Fruit fly (Drosophila melanogaster) whole organism, pupa: ENCODE measurements around the gene CG11590.

Source experiments
- CG10348 ChIP-seq: fragments of 200-800 bp; sonication (Bioruptor generic); IDR thresholded peaks from 2 replicates; pipeline ENCODE4 v1.3.6; 2022; ENCODE audit warnings: missing biosample characterization, missing genetic modification characterization
- CG12605 ChIP-seq: fragments of 200-800 bp; sonication (Bioruptor generic); IDR thresholded peaks from 2 replicates; pipeline ENCODE4 v1.3.6; 2022; ENCODE audit warnings: missing biosample characterization, missing genetic modification characterization
- CG13204 ChIP-seq: fragments of 200-800 bp; sonication (Bioruptor generic); optimal IDR thresholded peaks from 2 replicates; lab custom pipeline; 2018; ENCODE audit warnings: missing biosample characterization, mild to moderate bottlenecking, missing genetic modification characterization, moderate library complexity
- CG14655 ChIP-seq: fragments of 200-800 bp; sonication (Bioruptor generic); optimal IDR thresholded peaks from 3 replicates; lab custom pipeline; 2017; ENCODE audit warnings: mild to moderate bottlenecking, missing biosample characterization, missing genetic modification reagents, missing genetic modification characterization
- CG15710 ChIP-seq: fragments of 200-800 bp; sonication (Bioruptor generic); optimal IDR thresholded peaks from 2 replicates; lab custom pipeline; 2018; ENCODE audit warnings: missing biosample characterization, mild to moderate bottlenecking, missing genetic modification characterization, moderate library complexity
- CG17806 ChIP-seq: fragments of 200-800 bp; sonication (Bioruptor generic); optimal IDR thresholded peaks from 2 replicates; lab custom pipeline; 2018; ENCODE audit warnings: missing biosample characterization, mild to moderate bottlenecking, missing genetic modification characterization, moderate library complexity
- CG32121 ChIP-seq: fragments of 200-800 bp; sonication (Bioruptor generic); IDR thresholded peaks from 2 replicates; pipeline ENCODE4 v1.3.6; 2022; ENCODE audit warnings: missing biosample characterization, missing genetic modification characterization
- CG34367 ChIP-seq: fragments of 200-800 bp; sonication (Bioruptor generic); optimal IDR thresholded peaks from 2 replicates; lab custom pipeline; 2018; ENCODE audit warnings: missing biosample characterization, mild to moderate bottlenecking, missing genetic modification characterization
- CG4496 ChIP-seq: fragments of 200-800 bp; sonication (Bioruptor generic); IDR thresholded peaks from 3 replicates; pipeline ENCODE4 v1.3.6; 2022; ENCODE audit warnings: missing biosample characterization, missing genetic modification characterization
- CG8159 ChIP-seq: fragments of 200-800 bp; sonication (Bioruptor generic); optimal IDR thresholded peaks from 3 replicates; lab custom pipeline; 2018; ENCODE audit warnings: missing biosample characterization, mild to moderate bottlenecking, missing genetic modification characterization, moderate library complexity
- CG8301 ChIP-seq: fragments of 200-800 bp; sonication (Bioruptor generic); optimal IDR thresholded peaks from 2 replicates; lab custom pipeline; 2018; ENCODE audit warnings: missing biosample characterization, mild to moderate bottlenecking, missing genetic modification characterization
- CG9948 ChIP-seq: fragments of 200-800 bp; sonication (Bioruptor generic); optimal IDR thresholded peaks from 2 replicates; lab custom pipeline; 2018; ENCODE audit warnings: missing biosample characterization, mild to moderate bottlenecking, missing genetic modification characterization, moderate library complexity
- D1 ChIP-seq: fragments of 200-800 bp; sonication (Bioruptor generic); optimal IDR thresholded peaks from 2 replicates; lab custom pipeline; 2018; ENCODE audit warnings: missing biosample characterization, mild to moderate bottlenecking, missing genetic modification characterization, moderate library complexity
- EcR ChIP-seq: fragments of 200-800 bp; sonication (Bioruptor generic); optimal IDR thresholded peaks from 3 replicates; lab custom pipeline; 2019; ENCODE audit warnings: missing biosample characterization, missing genetic modification characterization, mild to moderate bottlenecking, moderate library complexity, missing genetic modification reagents
- Ets98B ChIP-seq: fragments of 200-800 bp; sonication (Bioruptor generic); IDR thresholded peaks from 2 replicates; pipeline ENCODE4 v1.3.6; 2022; ENCODE audit warnings: missing biosample characterization, missing genetic modification characterization
- Pif1A ChIP-seq: fragments of 200-800 bp; sonication (Bioruptor generic); optimal IDR thresholded peaks from 3 replicates; lab custom pipeline; 2016; ENCODE audit warnings: missing biosample characterization, missing genetic modification characterization
- Pif1B ChIP-seq: fragments of 200-800 bp; sonication (Bioruptor generic); optimal IDR thresholded peaks from 3 replicates; lab custom pipeline; 2016; ENCODE audit warnings: missing biosample characterization, missing genetic modification characterization
- Snoo ChIP-seq: fragments of 200-800 bp; sonication (Bioruptor generic); optimal IDR thresholded peaks from 3 replicates; lab custom pipeline; 2017; ENCODE audit warnings: missing biosample characterization, mild to moderate bottlenecking, missing genetic modification characterization, inconsistent platforms
- fd96Ca ChIP-seq: fragments of 200-800 bp; sonication (Bioruptor generic); IDR thresholded peaks from 3 replicates; pipeline ENCODE4 v1.3.6; 2022; ENCODE audit warnings: missing biosample characterization, missing genetic modification characterization
- gl ChIP-seq: fragments of 200-800 bp; sonication (Bioruptor generic); optimal IDR thresholded peaks from 2 replicates; lab custom pipeline; 2018; ENCODE audit warnings: missing biosample characterization, mild to moderate bottlenecking, missing genetic modification characterization
- rn ChIP-seq: fragments of 200-800 bp; sonication (Bioruptor generic); IDR thresholded peaks from 2 replicates; pipeline ENCODE4 v1.3.6; 2022; ENCODE audit warnings: missing biosample characterization, missing genetic modification characterization

The CG11590 gene

DNA sequence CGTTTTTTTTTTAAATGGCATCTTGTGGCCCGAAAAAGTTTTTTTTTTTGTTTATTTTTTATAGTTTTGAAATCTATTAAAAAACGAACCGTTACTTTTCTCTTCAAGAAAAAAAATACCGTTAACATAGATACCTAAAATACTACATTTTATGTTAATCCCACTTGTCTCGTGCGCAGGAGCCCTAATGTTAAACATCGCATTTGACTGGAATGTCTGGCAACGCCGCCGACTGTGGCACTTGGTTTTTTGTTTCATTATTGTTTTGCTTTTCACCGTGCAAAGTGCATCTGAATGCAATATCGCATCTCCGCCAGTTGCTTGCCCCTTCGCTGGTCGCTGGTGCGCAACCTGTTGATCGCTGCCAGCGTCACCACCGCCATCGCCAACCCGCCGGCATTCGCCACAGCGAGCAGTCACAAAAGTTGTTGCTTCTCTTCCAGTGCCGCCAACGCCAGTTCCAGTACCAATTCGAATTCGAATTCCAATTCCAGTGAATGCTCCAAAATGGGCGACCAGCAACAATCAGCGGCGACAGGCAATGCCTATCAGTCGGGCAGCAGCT, at the start of gene CG11590:
TSS of gene CG11590 (plus strand) at position 212 of the 565 bp plus-strand sequence.
- TF ChIP-seq Ets98B (GFP tag; lab: Robert Waterston, UW) (peak; percentile 27; the same call in 1 of the 2 replicates), CG12605 (peak; percentile 55; the same call in 1 of the 2 replicates), CG32121 (GFP tag; lab: Robert Waterston, UW) (no peak), fd96Ca (GFP tag; lab: Robert Waterston, UW) (0 out of 3 replicates have a peak, but pooled peaks have one; percentile 23), Snoo (no peak)

dm6 chrX:14151906-14152305, 48.1 kb upstream of the CG11590 start, which contains the start of gene CG12479:
TSS of gene CG12479 (minus strand) at chrX:14152006.
- TF ChIP-seq CG15710 (tag; lab: Kevin White, UChicago) (no peak), CG10348 (GFP tag; lab: Robert Waterston, UW) (no peak), CG14655 (GFP tag; lab: Kevin White, UChicago) (no peak), CG12605 (no peak), D1 (tag; lab: Kevin White, UChicago) (no peak), CG32121 (GFP tag; lab: Robert Waterston, UW) (no peak), CG8159 (tag; lab: Kevin White, UChicago) (no peak), CG4496 (GFP tag; lab: Robert Waterston, UW) (no peak), CG34367 (tag; lab: Kevin White, UChicago) (no peak), Pif1A (GFP tag; lab: Kevin White, UChicago) (no peak), Pif1B (GFP tag; lab: Kevin White, UChicago) (no peak), Snoo (no peak), CG13204 (no peak), rn (no peak), fd96Ca (GFP tag; lab: Robert Waterston, UW) (no peak), EcR (GFP tag; lab: Kevin White, UChicago) (no peak), CG9948 (no peak)

dm6 chrX:14153689-14154088, 46.3 kb upstream of the CG11590 start:
- TF ChIP-seq CG32121 (GFP tag; lab: Robert Waterston, UW), result no peak
- TF ChIP-seq CG15710 (tag; lab: Kevin White, UChicago), result peak; percentile 33
- TF ChIP-seq CG14655 (GFP tag; lab: Kevin White, UChicago), result peak; percentile 67
- no peak for TF ChIP-seq CG4496 (GFP tag; lab: Robert Waterston, UW)
- TF ChIP-seq CG8301 (tag; lab: Kevin White, UChicago), result no peak
- TF ChIP-seq D1 (tag; lab: Kevin White, UChicago), result no peak
- peak; percentile 3 for TF ChIP-seq CG17806 (tag; lab: Kevin White, UChicago)
- TF ChIP-seq gl, result no peak
- no peak for TF ChIP-seq EcR (GFP tag; lab: Kevin White, UChicago)
- no peak for TF ChIP-seq Pif1B (GFP tag; lab: Kevin White, UChicago)
- no peak for TF ChIP-seq fd96Ca (GFP tag; lab: Robert Waterston, UW)
- no peak for TF ChIP-seq Ets98B (GFP tag; lab: Robert Waterston, UW)
- TF ChIP-seq Pif1A (GFP tag; lab: Kevin White, UChicago), result no peak
- no peak for TF ChIP-seq CG34367 (tag; lab: Kevin White, UChicago)
- TF ChIP-seq CG9948, result peak; percentile 53
- TF ChIP-seq CG12605, result no peak
- TF ChIP-seq Snoo, result no peak
- TF ChIP-seq CG8159 (tag; lab: Kevin White, UChicago), result peak; percentile 51
- no peak for TF ChIP-seq CG13204
- TF ChIP-seq CG10348 (GFP tag; lab: Robert Waterston, UW), result no peak
- no peak for TF ChIP-seq rn
- TF ChIP-seq, all 21 proteins: peak for 5

DNA sequence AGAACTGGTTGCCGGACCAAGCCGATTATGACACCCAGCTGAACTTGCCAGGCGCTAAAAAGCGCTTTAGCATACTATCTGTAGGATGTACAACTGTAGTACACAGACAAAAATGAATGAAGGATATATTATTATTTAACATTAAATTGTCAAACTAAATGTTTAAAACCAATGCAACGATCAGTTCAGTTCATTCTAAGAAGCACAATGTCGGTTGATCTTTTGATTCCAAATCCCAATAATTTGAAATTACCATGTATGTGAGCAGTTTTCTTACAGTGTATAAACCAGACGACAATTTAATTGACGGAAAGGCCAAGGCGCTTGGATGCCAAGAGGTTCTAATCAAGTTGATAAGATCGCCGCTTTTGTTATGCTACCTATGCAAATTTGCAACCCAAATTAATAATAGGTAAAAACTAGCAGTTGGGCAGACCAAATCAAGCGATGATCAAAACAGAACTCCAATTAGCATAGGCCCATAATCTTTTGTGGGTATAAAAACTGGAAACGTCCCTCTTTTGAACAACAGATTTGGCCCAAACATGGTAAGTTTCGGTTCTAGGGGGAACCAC, 30.8 kb upstream of the CG11590 start, which contains the start of gene CG12480:
TSS of gene CG12480 (plus strand) at position 525 of the 575 bp plus-strand sequence.
- TF ChIP-seq CG14655 (GFP tag; lab: Kevin White, UChicago), result peak; percentile 13
- TF ChIP-seq CG4496 (GFP tag; lab: Robert Waterston, UW), result 0 out of 3 replicates have a peak, but pooled peaks have one; percentile 47
- TF ChIP-seq CG17806 (tag; lab: Kevin White, UChicago), result no peak

- no peak for TF ChIP-seq CG32121 (GFP tag; lab: Robert Waterston, UW)
- TF ChIP-seq D1 (tag; lab: Kevin White, UChicago), result no peak
- no peak for TF ChIP-seq gl
- no peak for TF ChIP-seq CG10348 (GFP tag; lab: Robert Waterston, UW)
- TF ChIP-seq CG13204, result no peak
- no peak for TF ChIP-seq fd96Ca (GFP tag; lab: Robert Waterston, UW)
- no peak for TF ChIP-seq CG8159 (tag; lab: Kevin White, UChicago)
- TF ChIP-seq CG17806 (tag; lab: Kevin White, UChicago), result no peak
- TF ChIP-seq CG34367 (tag; lab: Kevin White, UChicago), result no peak
- TF ChIP-seq CG14655 (GFP tag; lab: Kevin White, UChicago), result no peak
- no peak for TF ChIP-seq CG8301 (tag; lab: Kevin White, UChicago)
- TF ChIP-seq EcR (GFP tag; lab: Kevin White, UChicago), result no peak
- TF ChIP-seq CG15710 (tag; lab: Kevin White, UChicago), result no peak
- TF ChIP-seq Ets98B (GFP tag; lab: Robert Waterston, UW), result no peak
- no peak for TF ChIP-seq Pif1A (GFP tag; lab: Kevin White, UChicago)
- no peak for TF ChIP-seq Pif1B (GFP tag; lab: Kevin White, UChicago)
- TF ChIP-seq rn, result no peak
- TF ChIP-seq CG12605, result no peak
- TF ChIP-seq Snoo, result no peak
These were observed 27.5 kb upstream of the CG11590 start, which contains the start of gene betaNACtes1 for dm6 chrX:14172524-14172923. TSS of gene betaNACtes1 (minus strand) at chrX:14172624.
